Worm (Caenorhabditis elegans) whole organism, late embryonic: Measurements from ENCODE around the gene F38B7.3.
A peak's percentile ranks its signal among the peaks of the same experiment; 100 is the strongest.

Source experiments
- C08G9.2 ChIP-seq: sonication (generic microtip); optimal IDR thresholded peaks from 2 replicates; lab custom pipeline; 2016; ENCODE audit warnings: mild to moderate bottlenecking, missing genetic modification characterization, moderate library complexity, missing compliant biosample characterization
- C38D4.7 ChIP-seq: fragments of 200-800 bp; sonication (Bioruptor generic); optimal IDR thresholded peaks from 2 replicates; lab custom pipeline; 2018; ENCODE audit warnings: mild to moderate bottlenecking, missing genetic modification characterization, moderate library complexity, missing compliant biosample characterization
- F13H6.1 ChIP-seq: sonication (generic microtip); optimal IDR thresholded peaks from 2 replicates; lab custom pipeline; 2016; ENCODE audit warnings: missing genetic modification characterization, missing compliant biosample characterization
- K09A11.1 ChIP-seq: sonication (generic microtip); optimal IDR thresholded peaks from 2 replicates; lab custom pipeline; 2017; ENCODE audit warnings: antibody characterized with exemption, mild to moderate bottlenecking, missing genetic modification characterization, missing compliant biosample characterization; ENCODE audit not compliant: insufficient read depth
- Y22D7AL.16 ChIP-seq: sonication (generic microtip); optimal IDR thresholded peaks from 2 replicates; lab custom pipeline; 2016; ENCODE audit warnings: missing genetic modification characterization, missing compliant biosample characterization
- ahr-1 ChIP-seq: sonication (generic microtip); optimal IDR thresholded peaks from 2 replicates; lab custom pipeline; 2016; ENCODE audit warnings: missing genetic modification characterization, missing compliant biosample characterization
- ceh-14 ChIP-seq: sonication (generic microtip); optimal IDR thresholded peaks from 2 replicates; lab custom pipeline; 2016; ENCODE audit warnings: missing genotype, missing genetic modification characterization, missing compliant biosample characterization
- ceh-18 ChIP-seq: sonication (generic microtip); optimal IDR thresholded peaks from 2 replicates; lab custom pipeline; 2016; ENCODE audit warnings: missing genetic modification characterization, missing compliant biosample characterization
- ceh-19 ChIP-seq: fragments of 200-800 bp; sonication (Bioruptor generic); optimal IDR thresholded peaks from 2 replicates; lab custom pipeline; 2018; ENCODE audit warnings: mild to moderate bottlenecking, missing genetic modification characterization, missing compliant biosample characterization
- ceh-2 ChIP-seq: sonication (generic microtip); optimal IDR thresholded peaks from 2 replicates; lab custom pipeline; 2016; ENCODE audit warnings: missing genotype, missing genetic modification characterization, missing compliant biosample characterization
- ceh-30 ChIP-seq: fragments of 150-350 bp; optimal IDR thresholded peaks from 2 replicates; lab custom pipeline; 2014; ENCODE audit warnings: missing biosample characterization, missing genetic modification characterization
- ceh-31 ChIP-seq: sonication (generic microtip); optimal IDR thresholded peaks from 2 replicates; lab custom pipeline; 2016; ENCODE audit warnings: missing genetic modification characterization, missing compliant biosample characterization
- ceh-34 ChIP-seq: sonication (generic microtip); optimal IDR thresholded peaks from 2 replicates; lab custom pipeline; 2016; ENCODE audit warnings: mild to moderate bottlenecking, missing genetic modification characterization, missing compliant biosample characterization
- ceh-48 ChIP-seq: sonication (generic microtip); optimal IDR thresholded peaks from 2 replicates; lab custom pipeline; 2016; ENCODE audit warnings: missing genetic modification characterization, inconsistent platforms, missing compliant biosample characterization
- ceh-6 ChIP-seq: fragments of 200-800 bp; sonication (Bioruptor generic); optimal IDR thresholded peaks from 2 replicates; lab custom pipeline; 2018; ENCODE audit warnings: mild to moderate bottlenecking, missing genetic modification characterization, missing compliant biosample characterization
- dmd-4 ChIP-seq: sonication (generic microtip); optimal IDR thresholded peaks from 2 replicates; lab custom pipeline; 2016; ENCODE audit warnings: borderline replicate concordance, missing genetic modification characterization, missing compliant biosample characterization
- elt-2 ChIP-seq: sonication (generic microtip); optimal IDR thresholded peaks from 2 replicates; lab custom pipeline; 2016; ENCODE audit warnings: missing genetic modification reagents, missing genetic modification characterization, missing compliant biosample characterization
- elt-4 ChIP-seq: sonication (generic microtip); optimal IDR thresholded peaks from 2 replicates; lab custom pipeline; 2016; ENCODE audit warnings: missing genetic modification characterization, missing compliant biosample characterization
- ets-4 ChIP-seq: sonication (generic microtip); optimal IDR thresholded peaks from 2 replicates; lab custom pipeline; 2016; ENCODE audit warnings: missing genetic modification characterization, missing compliant biosample characterization
- fax-1 ChIP-seq: sonication (generic microtip); optimal IDR thresholded peaks from 2 replicates; lab custom pipeline; 2016; ENCODE audit warnings: missing genotype, missing genetic modification characterization, missing compliant biosample characterization
- hlh-15 ChIP-seq: sonication (generic microtip); optimal IDR thresholded peaks from 2 replicates; lab custom pipeline; 2016; ENCODE audit warnings: missing genetic modification characterization, missing compliant biosample characterization
- hlh-6 ChIP-seq: sonication (generic microtip); optimal IDR thresholded peaks from 2 replicates; lab custom pipeline; 2016; ENCODE audit warnings: missing genotype, missing genetic modification characterization, missing compliant biosample characterization
- hlh-8 ChIP-seq: sonication (generic microtip); optimal IDR thresholded peaks from 2 replicates; lab custom pipeline; 2016; ENCODE audit warnings: missing genotype, missing genetic modification characterization, missing compliant biosample characterization
- lim-6 ChIP-seq: sonication (generic microtip); optimal IDR thresholded peaks from 2 replicates; lab custom pipeline; 2016; ENCODE audit warnings: missing genetic modification characterization, missing compliant biosample characterization
- nfya-1 ChIP-seq: sonication (generic microtip); optimal IDR thresholded peaks from 2 replicates; lab custom pipeline; 2017; ENCODE audit warnings: missing genetic modification characterization, mild to moderate bottlenecking, missing compliant biosample characterization, antibody characterized with exemption, moderate library complexity
- npax-4 ChIP-seq: sonication (generic microtip); optimal IDR thresholded peaks from 2 replicates; lab custom pipeline; 2016; ENCODE audit warnings: missing genetic modification characterization, missing compliant biosample characterization
- pha-4 ChIP-seq: fragments of 150-350 bp; optimal IDR thresholded peaks from 2 replicates; lab custom pipeline; 2018; ENCODE audit warnings: missing biosample characterization, missing genetic modification reagents, missing genetic modification characterization
- pros-1 ChIP-seq: fragments of 150-350 bp; optimal IDR thresholded peaks from 2 replicates; lab custom pipeline; 2014; ENCODE audit warnings: missing biosample characterization, missing genetic modification reagents, missing genetic modification characterization
- ref-2 ChIP-seq: sonication (generic microtip); optimal IDR thresholded peaks from 2 replicates; lab custom pipeline; 2016; ENCODE audit warnings: missing genetic modification characterization, missing compliant biosample characterization
- rnt-1 ChIP-seq: sonication (generic microtip); optimal IDR thresholded peaks from 2 replicates; lab custom pipeline; 2016; ENCODE audit warnings: missing genetic modification characterization, missing compliant biosample characterization
- sdc-2 ChIP-seq: sonication (generic microtip); optimal IDR thresholded peaks from 2 replicates; lab custom pipeline; 2016; ENCODE audit warnings: missing genotype, missing genetic modification characterization, missing compliant biosample characterization
- sox-2 ChIP-seq: fragments of 200-800 bp; sonication (Bioruptor generic); IDR thresholded peaks from 2 replicates; pipeline ENCODE4 v1.3.6; 2022; ENCODE audit warnings: missing genetic modification reagents, missing genetic modification characterization, missing compliant biosample characterization
- syd-9 ChIP-seq: sonication (generic microtip); optimal IDR thresholded peaks from 2 replicates; lab custom pipeline; 2016; ENCODE audit warnings: mild to moderate bottlenecking, missing genetic modification characterization, moderate library complexity, missing compliant biosample characterization
- tbx-2 ChIP-seq: sonication (generic microtip); optimal IDR thresholded peaks from 2 replicates; lab custom pipeline; 2016; ENCODE audit warnings: missing genetic modification characterization, missing compliant biosample characterization
- tbx-7 ChIP-seq: sonication (generic microtip); optimal IDR thresholded peaks from 2 replicates; lab custom pipeline; 2016; ENCODE audit warnings: missing genotype, missing genetic modification characterization, missing compliant biosample characterization
- ttx-3 ChIP-seq: sonication (generic microtip); optimal IDR thresholded peaks from 2 replicates; lab custom pipeline; 2016; ENCODE audit warnings: missing genetic modification reagents, missing genetic modification characterization, missing compliant biosample characterization
- unc-42 ChIP-seq: sonication (generic microtip); optimal IDR thresholded peaks from 2 replicates; lab custom pipeline; 2016; ENCODE audit warnings: missing genotype, missing genetic modification characterization, missing compliant biosample characterization
- unc-86 ChIP-seq: sonication (generic microtip); optimal IDR thresholded peaks from 2 replicates; lab custom pipeline; 2016; ENCODE audit warnings: missing genetic modification characterization, missing compliant biosample characterization
- zip-5 ChIP-seq: sonication (generic microtip); optimal IDR thresholded peaks from 2 replicates; lab custom pipeline; 2016; ENCODE audit warnings: missing genetic modification characterization, missing compliant biosample characterization
- ztf-16 ChIP-seq: sonication (generic microtip); optimal IDR thresholded peaks from 2 replicates; lab custom pipeline; 2017; ENCODE audit warnings: missing genetic modification characterization, missing compliant biosample characterization

The F38B7.3 gene

DNA sequence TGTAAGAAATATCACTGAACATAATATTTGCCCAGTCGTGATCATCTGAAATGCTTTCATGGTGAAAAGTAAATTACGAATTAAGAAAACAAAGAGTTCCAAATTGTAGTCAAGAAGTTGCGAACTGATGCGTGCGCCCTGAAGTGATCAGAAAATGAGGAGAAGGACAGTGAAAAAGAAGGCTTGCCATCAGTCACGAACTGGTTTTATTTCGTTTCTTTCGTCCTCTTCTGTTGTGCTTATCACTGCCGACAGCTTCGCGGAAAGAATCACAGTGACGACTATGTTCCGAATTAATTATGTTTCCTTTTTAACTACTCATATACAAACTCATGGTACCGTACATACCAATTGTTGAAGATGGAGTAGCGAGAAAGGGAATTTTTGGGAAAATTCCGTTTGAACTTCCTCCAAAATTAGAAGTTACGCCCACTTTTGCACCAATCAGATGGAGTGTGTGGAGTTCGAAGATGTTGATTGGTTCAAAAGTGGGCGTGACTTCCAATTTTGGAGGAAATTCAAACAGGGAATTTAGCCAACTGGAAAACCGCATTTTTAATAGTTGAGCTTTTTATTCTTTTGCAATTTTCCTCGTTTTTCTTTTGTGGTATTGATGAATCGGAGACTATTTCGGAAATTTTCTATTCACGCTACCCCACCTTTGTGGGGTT lies 45.7 kb upstream of the F38B7.3 start, which contains the start of gene C55A6.12:
Gene C55A6.12 (minus strand): TSS at position 51 of the 671 bp plus-strand sequence.
- TF ChIP-seq K09A11.1 = no peak
- TF ChIP-seq nfya-1 (tag; lab: Kevin White, UChicago) = peak; percentile 91
- no peak for TF ChIP-seq ceh-30
- no peak for TF ChIP-seq hlh-15 (tag; lab: Kevin White, UChicago)

DNA sequence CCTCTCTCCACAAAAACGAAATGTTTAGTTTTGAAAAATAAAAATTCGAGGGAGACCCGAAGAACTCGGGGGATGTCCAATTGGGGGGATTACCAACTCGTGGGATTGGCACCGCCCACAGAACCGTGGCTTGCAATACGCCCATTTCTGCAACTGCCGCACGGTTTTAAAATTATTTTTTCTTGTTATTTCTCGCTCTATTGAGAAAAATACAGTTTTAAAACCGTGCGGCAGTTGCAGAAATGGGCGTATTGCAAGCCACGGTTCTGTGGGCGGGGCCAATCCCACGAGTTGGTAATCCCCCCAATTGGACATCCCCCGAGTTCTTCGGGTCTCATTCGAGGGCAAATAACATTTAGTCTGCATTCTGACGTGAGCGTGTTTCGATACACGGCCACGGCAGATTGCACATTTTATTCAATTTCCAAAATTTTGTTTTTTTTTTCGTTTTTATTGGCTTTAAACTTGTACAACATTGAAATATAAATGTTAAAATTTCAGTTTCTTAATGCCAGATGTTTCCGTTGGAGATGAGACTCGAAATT lies 44.0 kb upstream of the F38B7.3 start, which contains the start of the genes C55A6.1 and C55A6.10:
Gene C55A6.1 (minus strand): TSS at position 116 of the 545 bp plus-strand sequence.
Gene C55A6.10 (plus strand): TSS at position 495 of the 545 bp plus-strand sequence.
- TF ChIP-seq ceh-18 (tag; lab: Kevin White, UChicago) (peak; percentile 35), ceh-34 (peak; percentile 53), zip-5 (tag; lab: Kevin White, UChicago) (peak; percentile 43), ttx-3 (tag; lab: Kevin White, UChicago) (peak; percentile 17), unc-42 (peak; percentile 83), ceh-6 (GFP tag; lab: Kevin White, UChicago) (peak; percentile 14), ref-2 (tag; lab: Kevin White, UChicago) (peak; percentile 88), ceh-48 (tag; lab: Kevin White, UChicago) (peak; percentile 10), rnt-1 (peak; percentile 71), ceh-31 (peak; percentile 96), tbx-2 (peak; percentile 93), elt-2 (peak; percentile 36), hlh-8 (peak; percentile 32), ceh-14 (tag; lab: Kevin White, UChicago) (peak; percentile 92), fax-1 (peak; percentile 50), ceh-19 (peak; percentile 19), lim-6 (tag; lab: Kevin White, UChicago) (peak; percentile 82), tbx-7 (tag; lab: Kevin White, UChicago) (peak; percentile 62), hlh-6 (tag; lab: Kevin White, UChicago) (peak; percentile 15), ets-4 (tag; lab: Kevin White, UChicago) (peak; percentile 65), sdc-2 (tag; lab: Kevin White, UChicago) (peak; percentile 30), syd-9 (peak; percentile 36), C08G9.2 (tag; lab: Kevin White, UChicago) (peak; percentile 75), dmd-4 (tag; lab: Kevin White, UChicago) (peak; percentile 15), ceh-2 (tag; lab: Kevin White, UChicago) (peak; percentile 80), nfya-1 (tag; lab: Kevin White, UChicago) (peak; percentile 73), ztf-16 (tag; lab: Kevin White, UChicago) (peak; percentile 11), F13H6.1 (tag; lab: Kevin White, UChicago) (peak; percentile 70)

ce11 chrV:11506347-11506746 lies 42.6 kb upstream of the F38B7.3 start:
- TF ChIP-seq ahr-1 (tag; lab: Kevin White, UChicago) (no peak), ceh-18 (tag; lab: Kevin White, UChicago) (peak; percentile 51)

ce11 chrV:11508773-11509172 lies 40.1 kb upstream of the F38B7.3 start, which contains the start of gene ttll-5:
Gene ttll-5, plus strand, starts transcription at chrV:11509060.
- no peak for TF ChIP-seq tbx-7 (tag; lab: Kevin White, UChicago)
- TF ChIP-seq hlh-8 = no peak
- no peak for TF ChIP-seq C38D4.7 (GFP tag; lab: Kevin White, UChicago)
- no peak for TF ChIP-seq ceh-30
- no peak for TF ChIP-seq pros-1
- no peak for TF ChIP-seq npax-4
- no peak for TF ChIP-seq Y22D7AL.16 (tag; lab: Kevin White, UChicago)
- no peak for TF ChIP-seq tbx-2
- no peak for TF ChIP-seq unc-86 (tag; lab: Kevin White, UChicago)
- no peak for TF ChIP-seq F13H6.1 (tag; lab: Kevin White, UChicago)
- TF ChIP-seq hlh-6 (tag; lab: Kevin White, UChicago) = no peak
- no peak for TF ChIP-seq ets-4 (tag; lab: Kevin White, UChicago)
- no peak for TF ChIP-seq sox-2
- no peak for TF ChIP-seq elt-4
- no peak for TF ChIP-seq pha-4 (tag; lab: Kevin White, UChicago)
- TF ChIP-seq rnt-1 = no peak
